Fruit fly (Drosophila melanogaster): ENCODE results near the gene wac.

The wac gene

dm6 chr3L:262724-263177, 4.8 kb downstream of the wac start (continued):
- TF ChIP-seq Asciz (GFP tag; optimal IDR thresholded peaks at IDR 0.05) (no peak), bbx (GFP tag; IDR thresholded peaks at IDR 0.05; ENCODE audit: partially characterized antibody) (peak; percentile 92), chinmo (GFP tag; IDR thresholded peaks at IDR 0.05; ENCODE audit: partially characterized antibody) (peak; percentile 96), ro (GFP tag; IDR thresholded peaks at IDR 0.05) (no peak), CG1529 (GFP tag; optimal IDR thresholded peaks at IDR 0.05) (no peak), fd3F (GFP tag; optimal IDR thresholded peaks at IDR 0.05) (no peak), CG15269 (tag; optimal IDR thresholded peaks at IDR 0.05) (no peak), Oli (tag; optimal IDR thresholded peaks at IDR 0.05) (no peak), Bdp1 (GFP tag; optimal IDR thresholded peaks at IDR 0.05) (no peak), CG17912 (GFP tag; optimal IDR thresholded peaks at IDR 0.05) (no peak), CG4617 (GFP tag; optimal IDR thresholded peaks at IDR 0.05; ENCODE audit: borderline replicate concordance) (no peak), gsb (GFP tag; IDR thresholded peaks at IDR 0.05) (no peak), CG16863 (GFP tag; optimal IDR thresholded peaks at IDR 0.05) (no peak), Side (GFP tag; optimal IDR thresholded peaks at IDR 0.05) (no peak), Hr51 (GFP tag; optimal IDR thresholded peaks at IDR 0.05) (no peak), CG15011 (GFP tag; optimal IDR thresholded peaks at IDR 0.05) (no peak), CG6854 (GFP tag; optimal IDR thresholded peaks at IDR 0.05) (peak; percentile 6), en (GFP tag; optimal IDR thresholded peaks at IDR 0.05) (no peak), CG15696 (tag; optimal IDR thresholded peaks at IDR 0.05) (no peak), CG18011 (GFP tag; optimal IDR thresholded peaks at IDR 0.05) (no peak), Lhr (GFP tag; optimal IDR thresholded peaks at IDR 0.05) (no peak), Mad (GFP tag; optimal IDR thresholded peaks at IDR 0.05) (no peak), HLHmδ (GFP tag; optimal IDR thresholded peaks at IDR 0.05) (no peak), p53 (GFP tag; optimal IDR thresholded peaks at IDR 0.05) (no peak), Neu2 (GFP tag; optimal IDR thresholded peaks at IDR 0.05; ENCODE audit: borderline replicate concordance) (no peak), abd-A (tag; optimal IDR thresholded peaks at IDR 0.05) (no peak), Chrac-16 (GFP tag; optimal IDR thresholded peaks at IDR 0.05) (no peak), CHES-1-like (GFP tag; optimal IDR thresholded peaks at IDR 0.05) (peak; percentile 8), CG13775 (GFP tag; optimal IDR thresholded peaks at IDR 0.05) (no peak), CG1647 (GFP tag; optimal IDR thresholded peaks at IDR 0.05) (no peak), CG11695 (GFP tag; IDR thresholded peaks at IDR 0.05) (no peak), CG12744 (GFP tag; optimal IDR thresholded peaks at IDR 0.05) (no peak), luna (GFP tag; optimal IDR thresholded peaks at IDR 0.05) (no peak), onecut (GFP tag; IDR thresholded peaks at IDR 0.05) (peak; percentile 19; the same call in 1 of the 2 replicates), Doc3 (GFP tag; IDR thresholded peaks at IDR 0.05; ENCODE audit: partially characterized antibody) (peak; percentile 73; the same call in 2 of the 3 replicates), CG14050 (GFP tag; IDR thresholded peaks at IDR 0.05) (no peak), CG11398 (GFP tag; optimal IDR thresholded peaks at IDR 0.05) (no peak), CG7372 (GFP tag; IDR thresholded peaks at IDR 0.05) (no peak), CG12104 (GFP tag; optimal IDR thresholded peaks at IDR 0.05) (no peak), crp (GFP tag; optimal IDR thresholded peaks at IDR 0.05) (peak in 1 of 2 experiments; percentile 37), CG9727 (GFP tag; optimal IDR thresholded peaks at IDR 0.05) (no peak), CG2116 (GFP tag; optimal IDR thresholded peaks at IDR 0.05) (peak; percentile 62), CG6683 (GFP tag; optimal IDR thresholded peaks at IDR 0.05) (no peak), tx (GFP tag; optimal IDR thresholded peaks at IDR 0.05) (no peak), insv (GFP tag; optimal IDR thresholded peaks at IDR 0.05) (no peak), zf30C (GFP tag; optimal IDR thresholded peaks at IDR 0.05) (no peak), ap (GFP tag; IDR thresholded peaks at IDR 0.05) (no peak), Gsc (GFP tag; IDR thresholded peaks at IDR 0.05) (no peak), toy (GFP tag; IDR thresholded peaks at IDR 0.05) (no peak), exex (tag; optimal IDR thresholded peaks at IDR 0.05) (no peak), ranshi (GFP tag; IDR thresholded peaks at IDR 0.05) (no peak)

Data from whole organism, embryonic.